Worm (Caenorhabditis elegans) whole organism, L1 larva: Measurements from ENCODE around the gene tag-293.

ENCODE experiments used
- Y116A8C.19 ChIP-seq: sonication (generic microtip); optimal IDR thresholded peaks from 2 replicates; lab custom pipeline; 2016; ENCODE audit warnings: missing compliant biosample characterization, missing genetic modification characterization, borderline replicate concordance
- lsy-2 ChIP-seq, 2 experiments: fragments of 150-350 bp; optimal IDR thresholded peaks; 2 replicates each; lab custom pipeline; 2014; ENCODE audit warnings: missing biosample characterization in 2 of 2, missing genetic modification characterization in 2 of 2
- nhr-28 ChIP-seq: fragments of 150-350 bp; optimal IDR thresholded peaks from 2 replicates; lab custom pipeline; 2014; ENCODE audit warnings: missing biosample characterization, missing genetic modification characterization
- rnt-1 ChIP-seq: sonication (generic microtip); optimal IDR thresholded peaks from 2 replicates; lab custom pipeline; 2016; ENCODE audit warnings: mild to moderate bottlenecking, missing genetic modification characterization, moderate library complexity, missing compliant biosample characterization

ce11 chrV:7400588-7400987 lies 45.2 kb upstream of the tag-293 start, which contains the start of gene srx-60:
- TF ChIP-seq rnt-1 (tag; lab: Kevin White, UChicago): no peak
- TF ChIP-seq lsy-2 (tag; optimal IDR thresholded peaks at IDR 0.05; lab: Kevin White, UChicago): no peak
- TF ChIP-seq nhr-28 (tag; lab: Kevin White, UChicago): no peak
- TF ChIP-seq Y116A8C.19 (tag; lab: Kevin White, UChicago): no peak
